Worm (Caenorhabditis elegans) whole organism, L1 larva: ENCODE data around the gene apb-1.
A peak's percentile ranks its signal among the peaks of the same experiment; 100 is the strongest.
"Not testable (repeated sequence)": the region's sequence is repeated elsewhere in the genome, so short reads cannot be mapped to it uniquely, and the experiment has no call there.

Experiments
- C16A3.4 ChIP-seq: fragments of 150-350 bp; optimal IDR thresholded peaks from 2 replicates; lab custom pipeline; 2014; ENCODE audit warnings: missing biosample characterization, missing genetic modification characterization
- aha-1 ChIP-seq: fragments of 150-350 bp; optimal IDR thresholded peaks from 2 replicates; lab custom pipeline; 2014; ENCODE audit warnings: missing biosample characterization, missing genetic modification characterization
- alr-1 ChIP-seq: fragments of 200-800 bp; sonication (Bioruptor generic); optimal IDR thresholded peaks from 2 replicates; lab custom pipeline; 2018; ENCODE audit warnings: borderline replicate concordance, mild to moderate bottlenecking, missing genetic modification characterization, missing compliant biosample characterization
- blmp-1 ChIP-seq: fragments of 150-350 bp; optimal IDR thresholded peaks from 2 replicates; lab custom pipeline; 2014; ENCODE audit warnings: missing biosample characterization, missing genetic modification characterization
- ceh-8 ChIP-seq: fragments of 200-800 bp; sonication (Bioruptor generic); optimal IDR thresholded peaks from 2 replicates; lab custom pipeline; 2018; ENCODE audit warnings: mild to moderate bottlenecking, missing genetic modification characterization, moderate library complexity, missing compliant biosample characterization
- ceh-82 ChIP-seq, 3 experiments: fragments of 150-350 bp in 1 of 3; sonication (generic microtip) in 2 of 3; optimal IDR thresholded peaks; 2 replicates each; lab custom pipeline; 2014 to 2017; ENCODE audit warnings: missing biosample characterization in 3 of 3, missing genetic modification characterization in 3 of 3
- ces-1 ChIP-seq: fragments of 150-350 bp; optimal IDR thresholded peaks from 2 replicates; lab custom pipeline; 2014; ENCODE audit warnings: missing biosample characterization, missing genetic modification reagents, missing genetic modification characterization
- dpl-1 ChIP-seq, 3 experiments: fragments of 150-350 bp in 2 of 3; sonication (generic microtip) in 1 of 3; optimal IDR thresholded peaks; 2 replicates each; lab custom pipeline; 2014 to 2017; ENCODE audit warnings: missing biosample characterization in 3 of 3, missing genetic modification characterization in 3 of 3, missing genetic modification reagents in 3 of 3
- dsc-1 ChIP-seq: sonication (generic microtip); optimal IDR thresholded peaks from 2 replicates; lab custom pipeline; 2016; ENCODE audit warnings: mild to moderate bottlenecking, missing genetic modification characterization, missing compliant biosample characterization
- efl-1 ChIP-seq, 4 experiments: fragments of 150-350 bp; optimal IDR thresholded peaks in 3 of 4; peaks in 1 of 4; 1 replicate in 1 of 4; 2 replicates in 3 of 4; lab custom pipeline; 2014; ENCODE audit warnings: missing biosample characterization in 2 of 4, missing genetic modification characterization in 2 of 4, missing genetic modification reagents in 2 of 4
- egl-13 ChIP-seq: sonication (generic microtip); optimal IDR thresholded peaks from 2 replicates; lab custom pipeline; 2016; ENCODE audit warnings: missing genotype, missing genetic modification reagents, missing genetic modification characterization, missing compliant biosample characterization
- elt-2 ChIP-seq: sonication (generic microtip); optimal IDR thresholded peaks from 2 replicates; lab custom pipeline; 2016; ENCODE audit warnings: missing genetic modification characterization, mild to moderate bottlenecking, inconsistent platforms, missing compliant biosample characterization, missing genetic modification reagents
- fkh-4 ChIP-seq: sonication (generic microtip); optimal IDR thresholded peaks from 2 replicates; lab custom pipeline; 2016; ENCODE audit warnings: missing compliant biosample characterization, missing genetic modification characterization, borderline replicate concordance
- fos-1 ChIP-seq: fragments of 150-350 bp; optimal IDR thresholded peaks from 2 replicates; lab custom pipeline; 2014; ENCODE audit warnings: missing biosample characterization, missing genetic modification characterization
- grh-1 ChIP-seq: fragments of 200-800 bp; sonication (Bioruptor generic); IDR thresholded peaks from 2 replicates; pipeline ENCODE4 v1.3.6; 2022; ENCODE audit warnings: missing genetic modification reagents, missing genetic modification characterization, missing compliant biosample characterization
- hpl-2 ChIP-seq: fragments of 150-350 bp; optimal IDR thresholded peaks from 2 replicates; lab custom pipeline; 2014; ENCODE audit warnings: missing biosample characterization, missing genetic modification reagents, missing genetic modification characterization
- jun-1 ChIP-seq: fragments of 150-350 bp; optimal IDR thresholded peaks from 2 replicates; lab custom pipeline; 2014; ENCODE audit warnings: missing biosample characterization, missing genetic modification reagents, missing genetic modification characterization
- lin-14 ChIP-seq: fragments of 200-800 bp; sonication (Bioruptor generic); optimal IDR thresholded peaks from 2 replicates; lab custom pipeline; 2018; ENCODE audit warnings: mild to moderate bottlenecking, missing genetic modification characterization, moderate library complexity, missing compliant biosample characterization
- lin-35 ChIP-seq, 2 experiments: fragments of 150-350 bp; optimal IDR thresholded peaks; 2 replicates each; lab custom pipeline; 2014; ENCODE audit warnings: missing biosample characterization in 2 of 2, missing genetic modification characterization in 2 of 2, missing genetic modification reagents in 2 of 2
- lir-3 ChIP-seq: sonication (generic microtip); optimal IDR thresholded peaks from 2 replicates; lab custom pipeline; 2016; ENCODE audit warnings: mild to moderate bottlenecking, missing genetic modification characterization, moderate library complexity, missing compliant biosample characterization; ENCODE audit not compliant: poor library complexity
- lsy-2 ChIP-seq, 2 experiments: fragments of 150-350 bp; optimal IDR thresholded peaks; 2 replicates each; lab custom pipeline; 2014; ENCODE audit warnings: missing biosample characterization in 2 of 2, missing genetic modification characterization in 2 of 2
- mdl-1 ChIP-seq, 2 experiments: fragments of 150-350 bp; optimal IDR thresholded peaks; 2 replicates each; lab custom pipeline; 2014 to 2017; ENCODE audit warnings: missing biosample characterization in 2 of 2, missing genetic modification characterization in 2 of 2, inconsistent platforms in 1 of 2
- mep-1 ChIP-seq: fragments of 150-350 bp; optimal IDR thresholded peaks from 2 replicates; lab custom pipeline; 2014; ENCODE audit warnings: missing biosample characterization, missing genetic modification characterization
- nhr-237 ChIP-seq: fragments of 150-350 bp; optimal IDR thresholded peaks from 2 replicates; lab custom pipeline; 2014; ENCODE audit warnings: missing biosample characterization, missing genetic modification characterization
- nhr-28 ChIP-seq: fragments of 150-350 bp; optimal IDR thresholded peaks from 2 replicates; lab custom pipeline; 2014; ENCODE audit warnings: missing biosample characterization, missing genetic modification characterization
- pax-3 ChIP-seq: fragments of 200-800 bp; sonication (Bioruptor generic); optimal IDR thresholded peaks from 2 replicates; lab custom pipeline; 2018; ENCODE audit warnings: mild to moderate bottlenecking, missing genetic modification characterization, moderate library complexity, missing compliant biosample characterization
- pqm-1 ChIP-seq: sonication (generic microtip); optimal IDR thresholded peaks from 3 replicates; lab custom pipeline; 2017; ENCODE audit warnings: missing biosample characterization, missing genetic modification characterization
- snpc-4 ChIP-seq: fragments of 150-350 bp; optimal IDR thresholded peaks from 2 replicates; lab custom pipeline; 2014; ENCODE audit warnings: missing biosample characterization, missing genetic modification characterization
- sptf-1 ChIP-seq: fragments of 150-350 bp; optimal IDR thresholded peaks from 2 replicates; lab custom pipeline; 2014; ENCODE audit warnings: missing biosample characterization, missing genetic modification characterization
- sup-37 ChIP-seq: fragments of 200-800 bp; sonication (Bioruptor generic); optimal IDR thresholded peaks from 2 replicates; lab custom pipeline; 2018; ENCODE audit warnings: mild to moderate bottlenecking, missing genetic modification characterization, missing compliant biosample characterization
- tbx-2 ChIP-seq: sonication (generic microtip); optimal IDR thresholded peaks from 2 replicates; lab custom pipeline; 2016; ENCODE audit warnings: missing genetic modification characterization, missing compliant biosample characterization
- unc-30 ChIP-seq: sonication (generic microtip); optimal IDR thresholded peaks from 2 replicates; lab custom pipeline; 2017; ENCODE audit warnings: missing biosample characterization, missing genetic modification characterization
- unc-86 ChIP-seq: sonication (generic microtip); optimal IDR thresholded peaks from 2 replicates; lab custom pipeline; 2016; ENCODE audit warnings: missing genetic modification characterization, missing compliant biosample characterization
- vab-15 ChIP-seq: sonication (generic microtip); optimal IDR thresholded peaks from 2 replicates; lab custom pipeline; 2017; ENCODE audit warnings: missing genotype, mild to moderate bottlenecking, missing genetic modification characterization, missing compliant biosample characterization
- xbp-1 ChIP-seq: sonication (generic microtip); optimal IDR thresholded peaks from 2 replicates; lab custom pipeline; 2016; ENCODE audit warnings: missing genetic modification characterization, missing compliant biosample characterization
- zag-1 ChIP-seq: fragments of 150-350 bp; optimal IDR thresholded peaks from 2 replicates; lab custom pipeline; 2014; ENCODE audit warnings: missing biosample characterization, missing genetic modification characterization
- zip-4 ChIP-seq: fragments of 200-800 bp; sonication (Bioruptor generic); optimal IDR thresholded peaks from 2 replicates; lab custom pipeline; 2018; ENCODE audit warnings: mild to moderate bottlenecking, missing genetic modification characterization, moderate library complexity, missing compliant biosample characterization
- ztf-11 ChIP-seq, 2 experiments: sonication (generic microtip); optimal IDR thresholded peaks; 2 replicates each; lab custom pipeline; 2016 to 2017; ENCODE audit warnings: missing genetic modification characterization in 2 of 2, missing biosample characterization in 1 of 2, missing compliant biosample characterization in 1 of 2
- ztf-4 ChIP-seq: fragments of 150-350 bp; optimal IDR thresholded peaks from 2 replicates; lab custom pipeline; 2014; ENCODE audit warnings: missing biosample characterization, missing genetic modification characterization

apb-1 gene

DNA sequence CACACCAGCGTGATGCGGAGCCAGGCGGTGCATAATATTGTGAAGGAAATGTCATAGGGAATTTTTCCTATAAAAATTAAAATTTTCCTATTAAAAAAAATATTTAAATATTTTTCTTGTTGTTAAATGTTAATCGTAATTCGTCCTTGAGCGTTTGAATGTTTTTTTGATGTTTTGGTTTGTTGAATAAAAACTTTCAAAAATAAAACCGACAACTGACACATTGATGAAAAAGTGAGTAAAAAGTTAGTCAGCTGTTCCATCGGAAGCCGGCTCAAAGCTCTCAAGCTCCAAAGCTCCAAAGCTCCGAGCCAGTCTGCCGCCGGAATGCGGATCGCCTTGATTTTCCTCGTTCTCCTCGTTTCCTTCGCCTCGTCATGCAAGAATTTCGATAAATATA is 21.8 kb upstream of the apb-1 start, which contains the start of gene Y71H2B.4:
Y71H2B.4 (plus strand) TSS at position 301 of the 400 bp plus-strand sequence.
- no peak for TF ChIP-seq lin-14 (GFP tag; lab: Kevin White, UChicago)
- TF ChIP-seq jun-1: no peak
- TF ChIP-seq, all 84 proteins: peak for 0

DNA sequence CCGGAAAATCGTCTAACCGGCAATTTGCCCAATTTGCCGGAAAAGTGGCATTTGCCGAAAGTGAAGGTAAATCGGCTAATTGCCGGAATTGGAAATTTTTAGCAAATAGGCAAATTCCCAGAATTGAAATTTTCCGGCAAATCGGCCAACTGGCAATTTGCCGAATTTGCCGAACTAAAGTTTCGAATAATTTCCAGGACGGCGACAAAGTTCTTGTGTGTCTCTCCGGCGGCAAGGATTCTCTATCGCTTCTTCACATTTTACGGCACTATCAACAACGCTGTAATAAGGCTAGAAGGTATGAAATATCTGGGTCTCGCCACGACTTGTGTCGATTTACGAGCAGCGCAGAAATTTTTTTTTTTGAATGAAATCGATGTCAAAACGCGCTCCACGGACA is 19.4 kb upstream of the apb-1 start:
- TF ChIP-seq efl-1 (optimal IDR thresholded peaks at IDR 0.05; lab: Kevin White, UChicago) (no peak), efl-1 (GFP tag; optimal IDR thresholded peaks at IDR 0.05 in 1 of 2; lab: Kevin White, UChicago) (peak in 1 of 2 experiments; percentile 64), blmp-1 (tag; lab: Kevin White, UChicago) (no peak), pax-3 (tag; lab: Kevin White, UChicago) (no peak), unc-30 (tag; lab: Kevin White, UChicago) (no peak)

- TF ChIP-seq ceh-8; grh-1 (GFP tag; lab: Robert Waterston, UW); snpc-4 (tag; lab: Kevin White, UChicago): not testable (repeated sequence)
These were observed 10.9 kb upstream of the apb-1 start, which contains the start of gene Y71H2B.5 for ce11 chrIII:2607717-2608116. TSS of gene Y71H2B.5 (plus strand) at chrIII:2608017.

DNA sequence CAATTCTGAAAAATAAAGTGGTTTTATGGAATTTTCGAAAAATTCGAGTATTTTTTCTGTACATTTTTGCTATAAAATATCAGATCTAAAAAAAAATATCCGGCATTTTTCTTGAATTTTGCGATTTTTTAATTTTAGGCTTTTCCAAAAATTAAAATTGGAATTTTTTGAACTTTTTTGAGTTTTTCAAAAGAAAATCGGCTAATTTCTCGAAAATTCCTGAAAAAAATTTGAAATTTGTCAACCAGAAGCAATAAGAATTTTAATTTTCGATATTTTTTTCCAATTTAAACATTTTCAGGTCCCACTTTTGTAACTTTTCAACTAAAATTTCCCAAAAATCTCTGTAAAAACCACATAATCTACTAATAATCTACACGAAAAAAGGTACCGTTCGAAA is 6.8 kb upstream of the apb-1 start, which contains the start of gene Y71H2B.11:
Y71H2B.11 (plus strand) TSS at position 301 of the 400 bp plus-strand sequence.
- TF ChIP-seq ceh-82 (tag; optimal IDR thresholded peaks at IDR 0.05; lab: Kevin White, UChicago) (no peak), zag-1 (tag; lab: Kevin White, UChicago) (no peak), ztf-11 (tag; optimal IDR thresholded peaks at IDR 0.05; lab: Kevin White, UChicago) (no peak), pqm-1 (tag; lab: Kevin White, UChicago) (no peak), fos-1 (no peak), snpc-4 (tag; lab: Kevin White, UChicago) (no peak), dpl-1 (GFP tag; optimal IDR thresholded peaks at IDR 0.05; lab: Kevin White, UChicago) (no peak), nhr-237 (tag; lab: Kevin White, UChicago) (no peak), lsy-2 (tag; optimal IDR thresholded peaks at IDR 0.05; lab: Kevin White, UChicago) (no peak), hpl-2 (GFP tag; lab: Kevin White, UChicago) (no peak), dsc-1 (tag; lab: Kevin White, UChicago) (no peak), C16A3.4 (tag; lab: Kevin White, UChicago) (no peak), unc-30 (tag; lab: Kevin White, UChicago) (no peak), egl-13 (tag; lab: Kevin White, UChicago) (no peak), vab-15 (tag; lab: Kevin White, UChicago) (no peak), lin-14 (GFP tag; lab: Kevin White, UChicago) (no peak), elt-2 (tag; lab: Kevin White, UChicago) (no peak), fkh-4 (tag; lab: Kevin White, UChicago) (no peak), zip-4 (no peak)

DNA sequence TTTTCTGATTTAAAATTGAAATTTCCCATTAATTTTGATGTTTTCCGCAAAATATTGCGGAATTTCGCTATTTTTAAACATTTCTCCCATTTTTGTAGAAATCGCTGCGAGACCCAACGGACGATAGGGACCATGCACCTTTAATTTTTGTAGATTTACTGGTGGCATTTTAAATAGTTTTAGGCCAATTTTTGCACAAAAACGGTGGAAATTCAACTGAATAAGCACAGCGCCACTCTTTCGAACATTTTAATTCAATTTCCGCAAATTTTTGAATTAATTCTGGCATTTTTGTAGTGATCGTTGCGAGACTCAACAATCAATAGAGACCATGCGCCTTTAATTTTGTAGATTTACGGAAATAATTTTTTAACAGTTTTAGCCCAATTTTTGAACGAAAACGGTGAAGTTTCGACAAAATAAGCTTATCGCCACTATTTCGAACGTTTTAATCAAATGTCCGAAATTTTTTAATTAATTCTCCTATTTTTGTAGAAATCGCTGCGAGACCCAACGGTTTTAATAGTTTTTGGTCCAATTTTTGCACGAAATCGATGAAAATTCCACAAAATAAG is 1.7 kb upstream of the apb-1 start:
- TF ChIP-seq egl-13 (tag; lab: Kevin White, UChicago) (no peak), mdl-1 (tag; optimal IDR thresholded peaks at IDR 0.05; lab: Kevin White, UChicago) (no peak), ces-1 (no peak), ztf-4 (tag; lab: Kevin White, UChicago) (no peak)
- TF ChIP-seq, all 84 proteins: peak for 0

DNA sequence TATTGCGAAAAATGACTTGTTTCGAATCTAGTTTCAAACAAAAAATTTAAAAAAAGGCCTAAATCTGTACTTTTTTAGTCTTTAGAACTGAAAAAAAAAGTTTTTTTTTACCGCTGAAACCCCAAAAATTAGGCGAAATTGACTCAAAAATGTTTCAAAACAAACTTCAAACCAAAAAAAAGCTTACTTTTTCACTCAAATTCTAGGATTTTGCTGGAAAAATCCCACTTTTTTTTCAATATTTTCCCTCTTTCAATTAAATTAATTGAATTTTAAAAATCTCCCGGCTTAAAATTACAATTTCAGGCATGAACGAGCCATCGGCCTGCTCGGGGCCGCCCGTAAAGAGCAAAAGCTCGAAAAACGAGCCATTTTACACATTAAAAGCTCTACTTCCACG is 919 bp upstream of the apb-1 start, which contains the start of gene mdt-19:
mdt-19 (plus strand) TSS at position 301 of the 400 bp plus-strand sequence.
- TF ChIP-seq ces-1 (no peak), xbp-1 (tag; lab: Kevin White, UChicago) (no peak), tbx-2 (tag; lab: Kevin White, UChicago) (no peak), sup-37 (GFP tag; lab: Kevin White, UChicago) (no peak), lir-3 (tag; lab: Kevin White, UChicago) (no peak), aha-1 (tag; lab: Kevin White, UChicago) (no peak), unc-86 (no peak), mep-1 (tag; lab: Kevin White, UChicago) (no peak), sptf-1 (tag; lab: Kevin White, UChicago) (no peak), alr-1 (tag; lab: Kevin White, UChicago) (no peak), lin-35 (GFP tag; optimal IDR thresholded peaks at IDR 0.05; lab: Kevin White, UChicago) (no peak), nhr-237 (tag; lab: Kevin White, UChicago) (no peak), nhr-28 (no peak)
